Worm (Caenorhabditis elegans) whole organism, L1 larva: ENCODE data around the gene zip-12.

Experiments used
- C04F5.9 ChIP-seq: sonication (generic microtip); optimal IDR thresholded peaks from 2 replicates; lab custom pipeline; 2016; ENCODE audit warnings: missing genetic modification characterization, missing compliant biosample characterization
- C34B4.2 ChIP-seq: sonication (generic microtip); optimal IDR thresholded peaks from 2 replicates; lab custom pipeline; 2017; ENCODE audit warnings: mild to moderate bottlenecking, missing genetic modification characterization, missing compliant biosample characterization
- F16B12.6 ChIP-seq: fragments of 150-350 bp; optimal IDR thresholded peaks from 2 replicates; lab custom pipeline; 2014; ENCODE audit warnings: missing biosample characterization, missing genetic modification characterization
- alr-1 ChIP-seq: fragments of 200-800 bp; sonication (Bioruptor generic); optimal IDR thresholded peaks from 2 replicates; lab custom pipeline; 2018; ENCODE audit warnings: borderline replicate concordance, mild to moderate bottlenecking, missing genetic modification characterization, missing compliant biosample characterization
- ces-1 ChIP-seq: fragments of 150-350 bp; optimal IDR thresholded peaks from 2 replicates; lab custom pipeline; 2014; ENCODE audit warnings: missing biosample characterization, missing genetic modification reagents, missing genetic modification characterization
- dsc-1 ChIP-seq: sonication (generic microtip); optimal IDR thresholded peaks from 2 replicates; lab custom pipeline; 2016; ENCODE audit warnings: mild to moderate bottlenecking, missing genetic modification characterization, missing compliant biosample characterization
- efl-1 ChIP-seq, 4 experiments: fragments of 150-350 bp; optimal IDR thresholded peaks in 3 of 4; peaks in 1 of 4; 1 replicate in 1 of 4; 2 replicates in 3 of 4; lab custom pipeline; 2014; ENCODE audit warnings: missing biosample characterization in 2 of 4, missing genetic modification characterization in 2 of 4, missing genetic modification reagents in 2 of 4
- egl-13 ChIP-seq: sonication (generic microtip); optimal IDR thresholded peaks from 2 replicates; lab custom pipeline; 2016; ENCODE audit warnings: missing genotype, missing genetic modification reagents, missing genetic modification characterization, missing compliant biosample characterization
- elt-2 ChIP-seq: sonication (generic microtip); optimal IDR thresholded peaks from 2 replicates; lab custom pipeline; 2016; ENCODE audit warnings: missing genetic modification characterization, mild to moderate bottlenecking, inconsistent platforms, missing compliant biosample characterization, missing genetic modification reagents
- elt-3 ChIP-seq, 6 experiments: fragments of 150-350 bp in 1 of 6; sonication (generic microtip); optimal IDR thresholded peaks; 2 replicates each; lab custom pipeline; 2017 to 2018; ENCODE audit warnings: missing biosample characterization in 6 of 6, missing genetic modification characterization in 6 of 6, inconsistent platforms in 1 of 6
- ets-5 ChIP-seq: fragments of 200-800 bp; sonication (Bioruptor generic); IDR thresholded peaks from 2 replicates; pipeline ENCODE4 v1.3.6; 2022; ENCODE audit warnings: missing genetic modification characterization, missing compliant biosample characterization
- fkh-8 ChIP-seq: sonication (generic microtip); optimal IDR thresholded peaks from 2 replicates; lab custom pipeline; 2016; ENCODE audit warnings: mild to moderate bottlenecking, missing genetic modification characterization, missing compliant biosample characterization
- fos-1 ChIP-seq: fragments of 150-350 bp; optimal IDR thresholded peaks from 2 replicates; lab custom pipeline; 2014; ENCODE audit warnings: missing biosample characterization, missing genetic modification characterization
- hlh-17 ChIP-seq: fragments of 200-800 bp; sonication (Bioruptor generic); optimal IDR thresholded peaks from 2 replicates; lab custom pipeline; 2018; ENCODE audit warnings: missing genetic modification characterization, mild to moderate bottlenecking, missing compliant biosample characterization, moderate library complexity, borderline replicate concordance
- jun-1 ChIP-seq: fragments of 150-350 bp; optimal IDR thresholded peaks from 2 replicates; lab custom pipeline; 2014; ENCODE audit warnings: missing biosample characterization, missing genetic modification reagents, missing genetic modification characterization
- lin-15B ChIP-seq: fragments of 150-350 bp; sonication (generic microtip); optimal IDR thresholded peaks from 3 replicates; lab custom pipeline; 2014; ENCODE audit warnings: missing biosample characterization, missing genetic modification characterization
- lin-39 ChIP-seq: fragments of 150-350 bp; optimal IDR thresholded peaks from 2 replicates; lab custom pipeline; 2014; ENCODE audit warnings: missing biosample characterization, missing genetic modification reagents, missing genetic modification characterization
- lir-3 ChIP-seq: sonication (generic microtip); optimal IDR thresholded peaks from 2 replicates; lab custom pipeline; 2016; ENCODE audit warnings: mild to moderate bottlenecking, missing genetic modification characterization, moderate library complexity, missing compliant biosample characterization; ENCODE audit not compliant: poor library complexity
- lsy-2 ChIP-seq, 2 experiments: fragments of 150-350 bp; optimal IDR thresholded peaks; 2 replicates each; lab custom pipeline; 2014; ENCODE audit warnings: missing biosample characterization in 2 of 2, missing genetic modification characterization in 2 of 2
- mab-9 ChIP-seq: fragments of 200-800 bp; sonication (Bioruptor generic); IDR thresholded peaks from 2 replicates; pipeline ENCODE4 v1.3.6; 2022; ENCODE audit warnings: missing genetic modification reagents, missing genetic modification characterization, missing compliant biosample characterization
- mef-2 ChIP-seq: fragments of 150-350 bp; optimal IDR thresholded peaks from 2 replicates; lab custom pipeline; 2014; ENCODE audit warnings: missing biosample characterization, missing genetic modification characterization
- nhr-12 ChIP-seq: sonication (generic microtip); optimal IDR thresholded peaks from 2 replicates; lab custom pipeline; 2017; ENCODE audit warnings: missing biosample characterization, missing genetic modification characterization
- nhr-237 ChIP-seq: fragments of 150-350 bp; optimal IDR thresholded peaks from 2 replicates; lab custom pipeline; 2014; ENCODE audit warnings: missing biosample characterization, missing genetic modification characterization
- nhr-71 ChIP-seq: sonication (generic microtip); optimal IDR thresholded peaks from 2 replicates; lab custom pipeline; 2016; ENCODE audit warnings: mild to moderate bottlenecking, missing genetic modification characterization, moderate library complexity, missing compliant biosample characterization
- nhr-76 ChIP-seq: sonication (generic microtip); optimal IDR thresholded peaks from 2 replicates; lab custom pipeline; 2017; ENCODE audit warnings: missing biosample characterization, missing genetic modification characterization
- nhr-85 ChIP-seq: sonication (generic microtip); peaks from one replicate; lab custom pipeline; 2016; ENCODE audit warnings: missing genetic modification characterization, inconsistent platforms, missing compliant biosample characterization
- nhr-90 ChIP-seq: sonication (generic microtip); optimal IDR thresholded peaks from 2 replicates; lab custom pipeline; 2016; ENCODE audit warnings: mild to moderate bottlenecking, missing genetic modification characterization, missing compliant biosample characterization; ENCODE audit not compliant: poor library complexity
- pqm-1 ChIP-seq: sonication (generic microtip); optimal IDR thresholded peaks from 3 replicates; lab custom pipeline; 2017; ENCODE audit warnings: missing biosample characterization, missing genetic modification characterization
- snpc-4 ChIP-seq: fragments of 150-350 bp; optimal IDR thresholded peaks from 2 replicates; lab custom pipeline; 2014; ENCODE audit warnings: missing biosample characterization, missing genetic modification characterization
- sup-37 ChIP-seq: fragments of 200-800 bp; sonication (Bioruptor generic); optimal IDR thresholded peaks from 2 replicates; lab custom pipeline; 2018; ENCODE audit warnings: mild to moderate bottlenecking, missing genetic modification characterization, missing compliant biosample characterization
- unc-130 ChIP-seq: fragments of 150-350 bp; optimal IDR thresholded peaks from 2 replicates; lab custom pipeline; 2017; ENCODE audit warnings: missing biosample characterization, missing genetic modification characterization, inconsistent platforms
- unc-62 ChIP-seq: fragments of 150-350 bp; optimal IDR thresholded peaks from 2 replicates; lab custom pipeline; 2014; ENCODE audit warnings: missing biosample characterization, missing genetic modification reagents, missing genetic modification characterization
- vab-15 ChIP-seq: sonication (generic microtip); optimal IDR thresholded peaks from 2 replicates; lab custom pipeline; 2017; ENCODE audit warnings: missing genotype, mild to moderate bottlenecking, missing genetic modification characterization, missing compliant biosample characterization
- xbp-1 ChIP-seq: sonication (generic microtip); optimal IDR thresholded peaks from 2 replicates; lab custom pipeline; 2016; ENCODE audit warnings: missing genetic modification characterization, missing compliant biosample characterization
- ztf-11 ChIP-seq, 2 experiments: sonication (generic microtip); optimal IDR thresholded peaks; 2 replicates each; lab custom pipeline; 2016 to 2017; ENCODE audit warnings: missing genetic modification characterization in 2 of 2, missing biosample characterization in 1 of 2, missing compliant biosample characterization in 1 of 2
- ztf-4 ChIP-seq: fragments of 150-350 bp; optimal IDR thresholded peaks from 2 replicates; lab custom pipeline; 2014; ENCODE audit warnings: missing biosample characterization, missing genetic modification characterization

zip-12 gene

ce11 chrIII:12284157-12284556, 43.6 kb upstream of the zip-12 start:
- TF ChIP-seq ets-5 (GFP tag; lab: Robert Waterston, UW) = no peak
- no peak for TF ChIP-seq lin-15B (tag; lab: Kevin White, UChicago)
- TF ChIP-seq pqm-1 (tag; lab: Kevin White, UChicago) = no peak
- no peak for TF ChIP-seq unc-62 (GFP tag; lab: Kevin White, UChicago)

- TF ChIP-seq ztf-4 (no peak), vab-15 (tag; lab: Kevin White, UChicago) (no peak), nhr-90 (tag; lab: Kevin White, UChicago) (no peak), elt-3 (tag; optimal IDR thresholded peaks at IDR 0.05; lab: Kevin White, UChicago) (no peak), elt-2 (no peak), ztf-11 (tag; optimal IDR thresholded peaks at IDR 0.05; lab: Kevin White, UChicago) (no peak), lir-3 (tag; lab: Kevin White, UChicago) (no peak), C34B4.2 (tag; lab: Kevin White, UChicago) (no peak), xbp-1 (tag; lab: Kevin White, UChicago) (no peak), mab-9 (GFP tag; lab: Robert Waterston, UW) (no peak), sup-37 (GFP tag; lab: Kevin White, UChicago) (no peak), nhr-85 (no peak), F16B12.6 (tag; lab: Kevin White, UChicago) (no peak)
These were observed 35.2 kb upstream of the zip-12 start for ce11 chrIII:12292465-12292864.

- TF ChIP-seq unc-62 (GFP tag; lab: Kevin White, UChicago) = no peak
These were observed 30.4 kb upstream of the zip-12 start for ce11 chrIII:12297303-12297702.

- TF ChIP-seq lin-39 = no peak
- no peak for TF ChIP-seq fkh-8
- no peak for TF ChIP-seq nhr-71 (tag; lab: Kevin White, UChicago)
- TF ChIP-seq mef-2 = no peak
- TF ChIP-seq nhr-12 (tag; lab: Kevin White, UChicago) = no peak
- TF ChIP-seq vab-15 (tag; lab: Kevin White, UChicago) = no peak
- no peak for TF ChIP-seq dsc-1
- TF ChIP-seq lsy-2 (tag; optimal IDR thresholded peaks at IDR 0.05; lab: Kevin White, UChicago) = no peak
These were observed 28.5 kb upstream of the zip-12 start for ce11 chrIII:12299259-12299658.

ce11 chrIII:12303084-12303483, 24.6 kb upstream of the zip-12 start, which contains the start of gene mrp-8:
TSS of gene mrp-8 (minus strand) at chrIII:12303184.
- TF ChIP-seq ces-1 (GFP tag; lab: Kevin White, UChicago) (no peak), unc-130 (no peak), fos-1 (tag; lab: Kevin White, UChicago) (no peak), C04F5.9 (no peak), alr-1 (tag; lab: Kevin White, UChicago) (no peak), efl-1 (optimal IDR thresholded peaks at IDR 0.05; lab: Kevin White, UChicago) (no peak), efl-1 (GFP tag; optimal IDR thresholded peaks at IDR 0.05 in 1 of 2; lab: Kevin White, UChicago) (no peak), snpc-4 (tag; lab: Kevin White, UChicago) (no peak), jun-1 (tag; lab: Kevin White, UChicago) (no peak), elt-2 (no peak), C34B4.2 (tag; lab: Kevin White, UChicago) (no peak), nhr-237 (tag; lab: Kevin White, UChicago) (no peak), nhr-90 (tag; lab: Kevin White, UChicago) (no peak), egl-13 (tag; lab: Kevin White, UChicago) (no peak), hlh-17 (no peak), nhr-12 (tag; lab: Kevin White, UChicago) (no peak), pqm-1 (tag; lab: Kevin White, UChicago) (no peak), xbp-1 (tag; lab: Kevin White, UChicago) (no peak), ztf-4 (no peak), nhr-85 (no peak), nhr-76 (no peak)
